Fruit fly (Drosophila melanogaster): Measurements from ENCODE around the gene nkd.

nkd gene

DNA sequence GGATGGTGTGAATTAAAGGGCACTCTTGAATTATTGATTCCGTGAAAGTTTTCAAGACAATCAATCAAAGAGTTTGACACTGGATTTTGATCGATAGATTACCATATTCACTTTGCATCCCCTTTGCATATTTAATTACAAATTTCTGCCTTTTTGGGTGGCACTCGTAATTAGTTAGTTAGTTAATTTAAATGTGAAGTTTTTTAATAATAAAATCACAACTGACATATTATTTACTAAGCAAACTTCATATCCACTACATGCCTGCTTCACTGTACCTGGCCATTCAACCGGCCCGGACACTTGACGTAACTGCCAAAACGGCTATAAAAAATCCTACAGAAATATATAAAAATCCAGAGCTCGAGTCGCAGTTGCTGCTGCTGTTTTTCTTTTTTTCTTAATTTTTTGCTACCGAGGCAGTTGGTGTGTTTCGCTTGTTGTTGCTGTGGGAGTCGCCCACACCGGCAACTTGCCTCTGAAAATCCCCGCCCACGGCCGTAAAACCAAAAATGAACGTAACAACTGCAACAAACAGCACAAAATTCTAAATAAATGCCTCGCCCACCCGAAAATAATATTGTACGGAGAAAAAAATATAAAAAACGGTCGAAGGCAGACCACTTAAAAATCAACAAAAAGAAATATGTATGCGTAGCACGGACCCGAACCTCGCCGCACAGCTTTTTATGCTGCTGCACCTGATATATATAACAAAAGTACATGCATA is 29.6 kb upstream of the nkd start:
- 0 out of 2 replicates have a peak, but pooled peaks have one; percentile 6 for TF ChIP-seq Drgx (GFP tag; IDR thresholded peaks at IDR 0.05)
- no peak for TF ChIP-seq CG31441 (GFP tag; IDR thresholded peaks at IDR 0.05)
- TF ChIP-seq CG7987 (GFP tag; optimal IDR thresholded peaks at IDR 0.05), result no peak
- 0 out of 2 replicates have a peak, but pooled peaks have one; percentile 31 for TF ChIP-seq CG32767 (GFP tag; IDR thresholded peaks at IDR 0.05)
- TF ChIP-seq Dip2 (GFP tag; IDR thresholded peaks at IDR 0.05), result no peak
- TF ChIP-seq CG11695 (GFP tag; IDR thresholded peaks at IDR 0.05), result no peak
- no peak for TF ChIP-seq CG11723 (GFP tag; optimal IDR thresholded peaks at IDR 0.05)
- no peak for TF ChIP-seq CG2889 (GFP tag; IDR thresholded peaks at IDR 0.05)
- TF ChIP-seq pros (GFP tag; optimal IDR thresholded peaks at IDR 0.05), result no peak
- 0 out of 3 replicates have a peak, but pooled peaks have one; percentile 13 for TF ChIP-seq CG2199 (GFP tag; IDR thresholded peaks at IDR 0.05)
- no peak for TF ChIP-seq D19B (GFP tag; optimal IDR thresholded peaks at IDR 0.05)
- no peak for TF ChIP-seq inv (GFP tag; IDR thresholded peaks at IDR 0.05; ENCODE audit: partially characterized antibody)
- no peak for TF ChIP-seq tll (GFP tag; optimal IDR thresholded peaks at IDR 0.05)
- no peak for TF ChIP-seq ato (GFP tag; IDR thresholded peaks at IDR 0.05; ENCODE audit: partially characterized antibody)
- no peak for TF ChIP-seq ac (GFP tag; optimal IDR thresholded peaks at IDR 0.05)
- no peak for TF ChIP-seq CG8765 (GFP tag; IDR thresholded peaks at IDR 0.05)
- TF ChIP-seq Mad (GFP tag; optimal IDR thresholded peaks at IDR 0.05), result no peak
- TF ChIP-seq CG5180 (GFP tag; optimal IDR thresholded peaks at IDR 0.05), result no peak
- TF ChIP-seq Ets65A (GFP tag), result no peak
- TF ChIP-seq sr (GFP tag; IDR thresholded peaks at IDR 0.05), result peak; percentile 98
- peak; percentile 61 for TF ChIP-seq sens (GFP tag)
- no peak for TF ChIP-seq sima (GFP tag; optimal IDR thresholded peaks at IDR 0.05)
- no peak for TF ChIP-seq Myb (GFP tag; optimal IDR thresholded peaks at IDR 0.05)
- peak; percentile 27 for TF ChIP-seq grau (tag; optimal IDR thresholded peaks at IDR 0.05)
- no peak for TF ChIP-seq tgo (GFP tag; IDR thresholded peaks at IDR 0.05)
- TF ChIP-seq pan (optimal IDR thresholded peaks at IDR 0.05), result no peak
- no peak for TF ChIP-seq pan (GFP tag; optimal IDR thresholded peaks at IDR 0.05 in 1 of 2, IDR thresholded peaks at IDR 0.05 in 1 of 2)
- TF ChIP-seq zfh1 (GFP tag; IDR thresholded peaks at IDR 0.05), result no peak
- no peak for TF ChIP-seq chn (GFP tag; optimal IDR thresholded peaks at IDR 0.05)
- no peak for TF ChIP-seq CG11504 (tag; optimal IDR thresholded peaks at IDR 0.05)
- TF ChIP-seq sens-2 (GFP tag; IDR thresholded peaks at IDR 0.05), result no peak
- TF ChIP-seq NC2α (GFP tag; optimal IDR thresholded peaks at IDR 0.05), result no peak
- no peak for TF ChIP-seq CG8089 (GFP tag; optimal IDR thresholded peaks at IDR 0.05)
- 0 out of 3 replicates have a peak, but pooled peaks have one; percentile 14 for TF ChIP-seq ci (GFP tag; IDR thresholded peaks at IDR 0.05)
- no peak for TF ChIP-seq az2 (GFP tag; optimal IDR thresholded peaks at IDR 0.05)
- TF ChIP-seq dati (GFP tag; IDR thresholded peaks at IDR 0.05), result 0 out of 2 replicates have a peak, but pooled peaks have one; percentile 33
- TF ChIP-seq tup (GFP tag; optimal IDR thresholded peaks at IDR 0.05), result no peak
- TF ChIP-seq nom (GFP tag; optimal IDR thresholded peaks at IDR 0.05), result peak; percentile 5
- no peak for TF ChIP-seq hb (GFP tag; IDR thresholded peaks at IDR 0.05; ENCODE audit: partially characterized antibody)
- no peak for TF ChIP-seq CG18262 (tag; optimal IDR thresholded peaks at IDR 0.05)
- no peak for TF ChIP-seq CG12942 (GFP tag; optimal IDR thresholded peaks at IDR 0.05)
- peak; percentile 68 for TF ChIP-seq Med (GFP tag)

dm6 chr3L:19073909-19074239 is 28.6 kb upstream of the nkd start:
- no peak for TF ChIP-seq CG5953 (GFP tag; IDR thresholded peaks at IDR 0.05)
- TF ChIP-seq tap (tag; optimal IDR thresholded peaks at IDR 0.05), result peak; percentile 6
- no peak for TF ChIP-seq CG1602 (GFP tag; optimal IDR thresholded peaks at IDR 0.05)
- TF ChIP-seq CG9817 (tag; optimal IDR thresholded peaks at IDR 0.05), result no peak
- no peak for TF ChIP-seq Hey (tag; optimal IDR thresholded peaks at IDR 0.05)
- TF ChIP-seq CG12769 (tag; optimal IDR thresholded peaks at IDR 0.05), result no peak
- no peak for TF ChIP-seq Bteb2 (GFP tag; optimal IDR thresholded peaks at IDR 0.05)
- TF ChIP-seq Antp (GFP tag; optimal IDR thresholded peaks at IDR 0.05), result no peak
- no peak for TF ChIP-seq CG10543 (GFP tag; optimal IDR thresholded peaks at IDR 0.05)
- no peak for TF ChIP-seq Mrtf (GFP tag; IDR thresholded peaks at IDR 0.05)
- peak; percentile 54 for TF ChIP-seq CG17829 (tag; optimal IDR thresholded peaks at IDR 0.05)
- TF ChIP-seq CG3726 (GFP tag; IDR thresholded peaks at IDR 0.05), result no peak
- 0 out of 3 replicates have a peak, but pooled peaks have one; percentile 9 for TF ChIP-seq CG11695 (GFP tag; IDR thresholded peaks at IDR 0.05)
